Worm (Caenorhabditis elegans): Measurements from ENCODE around the gene T20G5.12.

ce11 chrIII:10197416-10197815 lies 4.0 kb upstream of the T20G5.12 start, which contains the start of gene dod-6:
- no peak for TF ChIP-seq pha-4 (tag; optimal IDR thresholded peaks at IDR 0.05)
- no peak for TF ChIP-seq ceh-58 (GFP tag; IDR thresholded peaks at IDR 0.05)
- no peak for TF ChIP-seq lir-1 (GFP tag; conservative IDR thresholded peaks at IDR 0.05)
- TF ChIP-seq Y79H2A.3 (GFP tag; conservative IDR thresholded peaks at IDR 0.05) = no peak
- no peak for TF ChIP-seq madf-8 (GFP tag; conservative IDR thresholded peaks at IDR 0.05)
- no peak for TF ChIP-seq ztf-25 (GFP tag; IDR thresholded peaks at IDR 0.05)
